Worm (Caenorhabditis elegans) whole organism, L4 larva: ENCODE data around the gene puf-8.
A peak's percentile ranks its signal among the peaks of the same experiment; 100 is the strongest.

Experiments
- F26F4.8 ChIP-seq: fragments of 200-800 bp; sonication (Bioruptor generic); conservative IDR thresholded peaks from 2 replicates; pipeline ENCODE4 v1.3.6; 2022; ENCODE audit warnings: missing genetic modification characterization, missing compliant biosample characterization
- ZK546.5 ChIP-seq, 2 experiments: sonication (generic microtip); optimal IDR thresholded peaks; 2 replicates each; lab custom pipeline; 2017; ENCODE audit warnings: missing biosample characterization in 2 of 2, missing genetic modification characterization in 2 of 2
- aly-2 ChIP-seq: sonication (generic microtip); optimal IDR thresholded peaks from 2 replicates; lab custom pipeline; 2018; ENCODE audit warnings: missing biosample characterization, missing genetic modification characterization
- arid-1 ChIP-seq: fragments of 200-800 bp; sonication (Bioruptor generic); conservative IDR thresholded peaks from 2 replicates; pipeline ENCODE4 v1.3.6; 2022; ENCODE audit warnings: missing genetic modification reagents, missing genetic modification characterization, missing compliant biosample characterization
- ceh-28 ChIP-seq: fragments of 150-350 bp; optimal IDR thresholded peaks from 2 replicates; lab custom pipeline; 2014; ENCODE audit warnings: missing biosample characterization, missing genetic modification reagents, missing genetic modification characterization
- ces-1 ChIP-seq: fragments of 150-350 bp; sonication (generic microtip); optimal IDR thresholded peaks from 4 replicates; lab custom pipeline; 2014; ENCODE audit warnings: missing biosample characterization, missing genetic modification reagents, missing genetic modification characterization
- daf-16 ChIP-seq, 3 experiments: sonication (generic microtip); optimal IDR thresholded peaks; 2 replicates each; lab custom pipeline; 2016 to 2017; ENCODE audit warnings: missing genetic modification characterization in 3 of 3, missing genetic modification reagents in 3 of 3, mild to moderate bottlenecking in 2 of 3, missing compliant biosample characterization in 2 of 3, missing biosample characterization in 1 of 3, moderate library complexity in 1 of 3
- daf-19 ChIP-seq: fragments of 200-800 bp; sonication (Bioruptor generic); conservative IDR thresholded peaks from 2 replicates; pipeline ENCODE4 v1.3.6; 2022; ENCODE audit warnings: missing genetic modification characterization, missing compliant biosample characterization
- daf-8 ChIP-seq: fragments of 200-800 bp; sonication (Bioruptor generic); IDR thresholded peaks from 2 replicates; pipeline ENCODE4 v1.3.6; 2022; ENCODE audit warnings: missing genetic modification characterization, missing compliant biosample characterization
- dmd-6 ChIP-seq: fragments of 200-800 bp; sonication (Bioruptor generic); IDR thresholded peaks from 2 replicates; pipeline ENCODE4 v1.3.6; 2022; ENCODE audit warnings: missing genetic modification reagents, missing genetic modification characterization, missing compliant biosample characterization
- dmd-8 ChIP-seq: fragments of 200-800 bp; sonication (Bioruptor generic); IDR thresholded peaks from 2 replicates; pipeline ENCODE4 v1.3.6; 2022; ENCODE audit warnings: missing genetic modification characterization, missing compliant biosample characterization
- dve-1 ChIP-seq: sonication (generic microtip); optimal IDR thresholded peaks from 2 replicates; lab custom pipeline; 2017; ENCODE audit warnings: antibody characterized with exemption, mild to moderate bottlenecking, missing genetic modification characterization, missing compliant biosample characterization; ENCODE audit not compliant: insufficient read depth
- fos-1 ChIP-seq: fragments of 150-350 bp; optimal IDR thresholded peaks from 2 replicates; lab custom pipeline; 2014; ENCODE audit warnings: missing biosample characterization, missing genetic modification characterization
- hif-1 ChIP-seq, 2 experiments: sonication (generic microtip); optimal IDR thresholded peaks; 2 replicates each; lab custom pipeline; 2016 to 2017; ENCODE audit warnings: missing compliant biosample characterization in 2 of 2, missing genetic modification characterization in 2 of 2, missing genetic modification reagents in 2 of 2, missing genotype in 2 of 2, mild to moderate bottlenecking in 1 of 2
- hlh-11 ChIP-seq: fragments of 200-800 bp; sonication (Bioruptor generic); optimal IDR thresholded peaks from 2 replicates; lab custom pipeline; 2018; ENCODE audit warnings: mild to moderate bottlenecking, missing genetic modification characterization, missing compliant biosample characterization
- hlh-30 ChIP-seq: sonication (generic microtip); optimal IDR thresholded peaks from 2 replicates; lab custom pipeline; 2017; ENCODE audit warnings: antibody characterized with exemption, mild to moderate bottlenecking, missing genetic modification characterization, missing compliant biosample characterization; ENCODE audit not compliant: insufficient read depth
- lim-7 ChIP-seq: fragments of 200-800 bp; sonication (Bioruptor generic); IDR thresholded peaks from 2 replicates; pipeline ENCODE4 v1.3.6; 2022; ENCODE audit warnings: missing genetic modification characterization, missing compliant biosample characterization
- lin-38 ChIP-seq: fragments of 200-800 bp; sonication (Bioruptor generic); IDR thresholded peaks from 2 replicates; pipeline ENCODE4 v1.3.6; 2022; ENCODE audit warnings: missing genetic modification reagents, missing genetic modification characterization, missing compliant biosample characterization
- lsy-2 ChIP-seq, 2 experiments: fragments of 150-350 bp in 1 of 2; sonication (generic microtip) in 1 of 2; optimal IDR thresholded peaks; 2 replicates each; lab custom pipeline; 2014 to 2017; ENCODE audit warnings: missing biosample characterization in 2 of 2, missing genetic modification characterization in 2 of 2
- madf-9 ChIP-seq: fragments of 200-800 bp; sonication (Bioruptor generic); conservative IDR thresholded peaks from 2 replicates; pipeline ENCODE4 v1.3.6; 2022; ENCODE audit warnings: missing genetic modification reagents, missing genetic modification characterization, missing compliant biosample characterization
- mdl-1 ChIP-seq, 2 experiments: fragments of 150-350 bp in 1 of 2; sonication (generic microtip) in 1 of 2; optimal IDR thresholded peaks; 2 replicates each; lab custom pipeline; 2014 to 2017; ENCODE audit warnings: missing biosample characterization in 2 of 2, missing genetic modification characterization in 2 of 2
- mxl-3 ChIP-seq: fragments of 200-800 bp; sonication (Bioruptor generic); optimal IDR thresholded peaks from 2 replicates; lab custom pipeline; 2018; ENCODE audit warnings: mild to moderate bottlenecking, missing genetic modification characterization, missing compliant biosample characterization
- nhr-102 ChIP-seq: sonication (generic microtip); optimal IDR thresholded peaks from 2 replicates; lab custom pipeline; 2016; ENCODE audit warnings: mild to moderate bottlenecking, missing genetic modification characterization, moderate library complexity, missing compliant biosample characterization
- nhr-111 ChIP-seq: fragments of 200-800 bp; sonication (Bioruptor generic); optimal IDR thresholded peaks from 2 replicates; lab custom pipeline; 2018; ENCODE audit warnings: mild to moderate bottlenecking, missing genetic modification characterization, missing compliant biosample characterization
- nhr-28 ChIP-seq: fragments of 150-350 bp; optimal IDR thresholded peaks from 2 replicates; lab custom pipeline; 2014; ENCODE audit warnings: missing biosample characterization, missing genetic modification characterization
- nhr-41 ChIP-seq: fragments of 200-800 bp; sonication (Bioruptor generic); IDR thresholded peaks from 2 replicates; pipeline ENCODE4 v1.3.6; 2022; ENCODE audit warnings: missing genetic modification reagents, missing genetic modification characterization, missing compliant biosample characterization
- nhr-42 ChIP-seq: fragments of 200-800 bp; sonication (Bioruptor generic); IDR thresholded peaks from 2 replicates; pipeline ENCODE4 v1.3.6; 2022; ENCODE audit warnings: missing genetic modification characterization, missing compliant biosample characterization
- nhr-6 ChIP-seq: fragments of 150-350 bp; optimal IDR thresholded peaks from 2 replicates; lab custom pipeline; 2014; ENCODE audit warnings: missing biosample characterization, missing genetic modification characterization
- nhr-76 ChIP-seq: fragments of 150-350 bp; optimal IDR thresholded peaks from 2 replicates; lab custom pipeline; 2014; ENCODE audit warnings: missing biosample characterization, missing genetic modification characterization
- php-3 ChIP-seq: fragments of 200-800 bp; sonication (Bioruptor generic); IDR thresholded peaks from 2 replicates; pipeline ENCODE4 v1.3.6; 2022; ENCODE audit warnings: missing genetic modification reagents, missing genetic modification characterization, missing compliant biosample characterization
- pqm-1 ChIP-seq: sonication (generic microtip); optimal IDR thresholded peaks from 2 replicates; lab custom pipeline; 2017; ENCODE audit warnings: missing biosample characterization, missing genetic modification characterization
- set-16 ChIP-seq: fragments of 200-800 bp; sonication (Bioruptor generic); IDR thresholded peaks from 2 replicates; pipeline ENCODE4 v1.3.6; 2022; ENCODE audit warnings: missing genetic modification reagents, missing genetic modification characterization, missing compliant biosample characterization
- snpc-1.2 ChIP-seq: fragments of 200-800 bp; sonication (Bioruptor generic); IDR thresholded peaks from 2 replicates; pipeline ENCODE4 v1.3.6; 2022; ENCODE audit warnings: missing genetic modification reagents, missing genetic modification characterization, missing compliant biosample characterization
- snpc-4 ChIP-seq: fragments of 150-350 bp; optimal IDR thresholded peaks from 2 replicates; lab custom pipeline; 2014; ENCODE audit warnings: missing biosample characterization, missing genetic modification characterization
- spr-3 ChIP-seq: fragments of 200-800 bp; sonication (Bioruptor generic); optimal IDR thresholded peaks from 2 replicates; lab custom pipeline; 2018; ENCODE audit warnings: mild to moderate bottlenecking, missing genetic modification characterization, missing compliant biosample characterization
- tra-1 ChIP-seq: fragments of 200-800 bp; sonication (Bioruptor generic); IDR thresholded peaks from 2 replicates; pipeline ENCODE4 v1.3.6; 2022; ENCODE audit warnings: missing genetic modification reagents, missing genetic modification characterization, missing compliant biosample characterization
- unc-130 ChIP-seq: sonication (generic microtip); optimal IDR thresholded peaks from 2 replicates; lab custom pipeline; 2016; ENCODE audit warnings: missing genetic modification reagents, missing genetic modification characterization, missing compliant biosample characterization
- unc-62 ChIP-seq, 3 experiments: fragments of 150-350 bp in 1 of 3; sonication (generic microtip); optimal IDR thresholded peaks in 2 of 3; peaks in 1 of 3; 1 replicate in 1 of 3; 2 replicates in 2 of 3; lab custom pipeline; 2014 to 2017; ENCODE audit warnings: missing biosample characterization in 3 of 3, missing genetic modification characterization in 3 of 3, missing genetic modification reagents in 3 of 3, missing genotype in 1 of 3
- zag-1 ChIP-seq: fragments of 150-350 bp; optimal IDR thresholded peaks from 2 replicates; lab custom pipeline; 2014; ENCODE audit warnings: missing biosample characterization, missing genetic modification characterization
- zfp-3 ChIP-seq: fragments of 200-800 bp; sonication (Bioruptor generic); conservative IDR thresholded peaks from 2 replicates; pipeline ENCODE4 v1.3.6; 2022; ENCODE audit warnings: missing genetic modification reagents, missing genetic modification characterization, missing compliant biosample characterization
- ztf-11 ChIP-seq: fragments of 150-350 bp; optimal IDR thresholded peaks from 2 replicates; lab custom pipeline; 2014; ENCODE audit warnings: missing biosample characterization, missing genetic modification characterization
- ztf-7 ChIP-seq: fragments of 150-350 bp; optimal IDR thresholded peaks from 2 replicates; lab custom pipeline; 2014; ENCODE audit warnings: missing biosample characterization, missing genetic modification characterization

puf-8 gene

DNA sequence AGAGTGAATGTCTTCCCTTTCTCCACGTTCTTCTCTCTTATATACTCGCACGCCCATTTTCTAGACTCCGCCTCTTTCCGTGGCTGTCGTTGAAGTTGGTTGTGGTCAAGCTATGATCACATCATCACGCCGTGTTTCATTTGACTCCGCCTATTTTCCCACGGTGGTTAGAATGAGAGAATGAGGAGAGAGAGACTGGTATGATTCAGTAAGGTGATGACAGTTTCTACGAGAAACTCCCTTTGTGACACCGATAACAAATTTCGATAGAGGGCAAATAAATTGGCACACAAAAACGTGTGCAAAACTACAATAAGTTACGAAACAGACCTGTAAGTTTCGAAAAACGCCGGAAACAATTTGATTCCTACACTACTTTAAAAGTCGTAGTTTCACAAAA is 17.5 kb downstream of the puf-8 start (continued):
- no peak for TF ChIP-seq lim-7 (GFP tag; lab: Robert Waterston, UW)
- peak; percentile 46 for TF ChIP-seq hlh-30
- TF ChIP-seq ZK546.5 (tag; optimal IDR thresholded peaks at IDR 0.05; lab: Kevin White, UChicago), result no peak
- no peak for TF ChIP-seq nhr-42 (GFP tag; lab: Robert Waterston, UW)
- no peak for TF ChIP-seq nhr-111

DNA sequence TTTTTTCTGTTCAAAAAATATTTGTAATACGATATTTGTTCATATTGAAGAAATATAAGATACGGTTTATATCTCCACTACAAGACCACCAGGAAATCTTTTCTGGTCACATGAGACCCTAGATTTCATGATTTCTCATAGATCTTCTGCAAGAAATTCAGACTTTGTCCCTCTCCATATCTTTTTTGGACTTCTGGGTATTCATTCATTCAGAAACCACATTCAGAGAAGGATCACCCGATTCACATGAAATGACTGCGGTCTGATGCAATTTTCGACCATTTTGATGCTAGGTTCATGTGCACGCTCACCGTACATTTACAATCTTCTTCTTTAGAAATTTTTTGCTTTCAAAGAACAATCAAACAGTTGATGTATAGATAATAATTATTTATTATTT is 18.2 kb downstream of the puf-8 start:
- TF ChIP-seq daf-19 (GFP tag; lab: Robert Waterston, UW), result no peak
- no peak for TF ChIP-seq ces-1 (GFP tag; lab: Kevin White, UChicago)
- TF ChIP-seq snpc-4 (tag; lab: Kevin White, UChicago), result no peak
- TF ChIP-seq hlh-11 (tag; lab: Kevin White, UChicago), result peak; percentile 51
- peak; percentile 73 for TF ChIP-seq nhr-28 (tag; lab: Kevin White, UChicago)
- peak in 1 of 2 experiments; percentile 67 for TF ChIP-seq mdl-1 (tag; optimal IDR thresholded peaks at IDR 0.05; lab: Kevin White, UChicago)
- peak; percentile 38 for TF ChIP-seq hlh-30
- TF ChIP-seq unc-62 (GFP tag; optimal IDR thresholded peaks at IDR 0.05 in 1 of 2; lab: Kevin White, UChicago), result peak in 1 of 2 experiments; percentile 63
- no peak for TF ChIP-seq unc-62 (tag; optimal IDR thresholded peaks at IDR 0.05; lab: Kevin White, UChicago)

- TF ChIP-seq hlh-11 (tag; lab: Kevin White, UChicago), result peak; percentile 3
- TF ChIP-seq lin-38 (GFP tag; lab: Robert Waterston, UW), result no peak
- TF ChIP-seq daf-16 (GFP tag; optimal IDR thresholded peaks at IDR 0.05; lab: Kevin White, UChicago), result no peak
- peak; percentile 39 for TF ChIP-seq daf-16 (tag; optimal IDR thresholded peaks at IDR 0.05; lab: Kevin White, UChicago)
- TF ChIP-seq lsy-2 (tag; optimal IDR thresholded peaks at IDR 0.05; lab: Kevin White, UChicago), result peak in 1 of 2 experiments; percentile 16
- TF ChIP-seq nhr-28 (tag; lab: Kevin White, UChicago), result peak; percentile 56
- no peak for TF ChIP-seq aly-2
- no peak for TF ChIP-seq nhr-76
- peak; percentile 26 for TF ChIP-seq dve-1 (tag; lab: Kevin White, UChicago)
- TF ChIP-seq mdl-1 (tag; optimal IDR thresholded peaks at IDR 0.05; lab: Kevin White, UChicago), result peak in 1 of 2 experiments; percentile 23
- peak; percentile 38 for TF ChIP-seq hlh-30
Observed at ce11 chrII:7277925-7278324, 20.1 kb downstream of the puf-8 start.

DNA sequence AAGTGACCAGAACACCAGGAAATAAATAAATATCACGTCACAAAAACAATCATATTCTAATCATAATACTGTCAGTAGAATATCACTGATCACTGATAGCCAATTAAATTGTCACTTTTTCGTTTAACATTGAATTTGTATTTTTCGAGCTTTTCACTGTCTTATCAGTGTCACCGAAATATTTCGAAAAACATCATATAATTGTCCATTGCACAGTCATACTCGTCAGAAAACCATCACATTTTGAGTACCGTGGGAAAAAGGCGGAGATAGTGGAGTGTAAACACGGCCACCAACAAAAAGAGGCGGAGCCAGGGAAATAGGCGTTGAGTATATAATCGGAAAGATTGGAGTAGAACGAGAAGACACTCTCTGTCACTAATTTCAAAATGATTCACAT is 20.8 kb downstream of the puf-8 start:
- no peak for TF ChIP-seq ztf-11 (tag; lab: Kevin White, UChicago)
- TF ChIP-seq hif-1 (tag; optimal IDR thresholded peaks at IDR 0.05; lab: Kevin White, UChicago), result no peak
- peak; percentile 78 for TF ChIP-seq dve-1 (tag; lab: Kevin White, UChicago)
- peak; percentile 9 for TF ChIP-seq pqm-1
- TF ChIP-seq fos-1 (tag; lab: Kevin White, UChicago), result no peak
- TF ChIP-seq madf-9 (GFP tag; lab: Robert Waterston, UW), result no peak
- TF ChIP-seq nhr-76, result no peak
- peak in 1 of 2 experiments; percentile 21 for TF ChIP-seq mdl-1 (tag; optimal IDR thresholded peaks at IDR 0.05; lab: Kevin White, UChicago)
- TF ChIP-seq nhr-102 (tag; lab: Kevin White, UChicago), result peak; percentile 84
- peak; percentile 13; the same call in 1 of the 2 replicates for TF ChIP-seq tra-1 (GFP tag; lab: Robert Waterston, UW)
- peak; percentile 81 for TF ChIP-seq dmd-6 (GFP tag; lab: Robert Waterston, UW)
- no peak for TF ChIP-seq unc-130 (GFP tag; lab: Kevin White, UChicago)
- TF ChIP-seq hlh-11 (tag; lab: Kevin White, UChicago), result peak; percentile 80
- TF ChIP-seq snpc-1.2, result no peak
- no peak for TF ChIP-seq dmd-8 (GFP tag; lab: Robert Waterston, UW)
- peak; percentile 92 for TF ChIP-seq php-3 (GFP tag; lab: Robert Waterston, UW)
- TF ChIP-seq zag-1 (tag; lab: Kevin White, UChicago), result no peak
- no peak for TF ChIP-seq set-16 (GFP tag; lab: Robert Waterston, UW)
- no peak for TF ChIP-seq ceh-28 (tag; lab: Kevin White, UChicago)
- TF ChIP-seq spr-3 (GFP tag; lab: Kevin White, UChicago), result no peak
- TF ChIP-seq zfp-3 (GFP tag; lab: Robert Waterston, UW), result no peak
- TF ChIP-seq daf-8, result no peak
- TF ChIP-seq nhr-41, result no peak
- TF ChIP-seq unc-62 (GFP tag; optimal IDR thresholded peaks at IDR 0.05 in 1 of 2; lab: Kevin White, UChicago), result peak in 1 of 2 experiments; percentile 31
- no peak for TF ChIP-seq unc-62 (tag; optimal IDR thresholded peaks at IDR 0.05; lab: Kevin White, UChicago)
- peak; percentile 74 for TF ChIP-seq nhr-28 (tag; lab: Kevin White, UChicago)
- no peak for TF ChIP-seq daf-16 (GFP tag; optimal IDR thresholded peaks at IDR 0.05; lab: Kevin White, UChicago)
- TF ChIP-seq daf-16 (tag; optimal IDR thresholded peaks at IDR 0.05; lab: Kevin White, UChicago), result peak; percentile 99
- TF ChIP-seq mxl-3 (GFP tag; lab: Kevin White, UChicago), result peak; percentile 14
- no peak for TF ChIP-seq F26F4.8
- TF ChIP-seq ztf-7, result peak; percentile 8
- TF ChIP-seq arid-1, result no peak
- TF ChIP-seq nhr-6 (tag; lab: Kevin White, UChicago), result no peak
